Fruit fly (Drosophila melanogaster) whole organism: Measurements from ENCODE around the gene CG32264.

Source experiments
- EcR ChIP-seq, 2 experiments: fragments of >200 bp; optimal IDR thresholded peaks; 2 replicates each; lab custom pipeline; 2017; ENCODE audit warnings: missing biosample characterization in 2 of 2, missing genetic modification characterization in 2 of 2, missing genetic modification reagents in 2 of 2
- psq ChIP-seq: fragments of >200 bp; optimal IDR thresholded peaks from 2 replicates; lab custom pipeline; 2017
- usp ChIP-seq: fragments of >200 bp; optimal IDR thresholded peaks from 2 replicates; lab custom pipeline; 2017; ENCODE audit warnings: missing biosample characterization, missing genetic modification characterization, mixed read lengths

DNA sequence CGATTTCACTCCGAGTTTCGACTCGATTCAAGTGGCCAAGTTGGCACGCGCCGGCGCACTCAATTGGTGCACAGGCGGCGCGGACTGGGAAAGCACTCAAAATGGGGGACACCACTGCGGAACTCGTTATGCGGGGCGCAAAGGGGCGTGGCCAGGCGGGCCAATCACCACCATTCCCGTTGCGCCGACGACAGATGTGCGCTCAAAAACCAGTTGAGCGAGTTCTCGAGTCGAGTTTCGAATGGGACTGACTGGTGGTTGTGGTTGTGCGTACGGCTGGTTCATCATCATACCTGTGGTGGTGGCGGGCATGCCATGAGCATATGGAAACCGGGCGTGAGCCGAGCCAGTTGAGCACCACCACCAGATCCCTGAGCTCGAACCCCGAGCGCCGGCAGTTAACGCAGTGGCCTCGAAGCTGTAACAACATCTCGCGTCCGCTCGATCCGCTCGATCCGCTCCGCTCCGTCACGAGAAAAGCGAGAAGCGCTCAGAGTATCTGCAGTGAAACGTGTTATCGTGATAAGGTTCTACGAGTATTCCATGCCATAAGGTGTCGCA is 39.6 kb upstream of the CG32264 start, which contains the start of gene Awh:
- no peak for TF ChIP-seq psq (lab: Kevin White, UChicago)
- no peak for TF ChIP-seq usp (GFP tag; lab: Kevin White, UChicago)
- no peak for TF ChIP-seq EcR (GFP tag; optimal IDR thresholded peaks at IDR 0.05; lab: Kevin White, UChicago)
